Worm (Caenorhabditis elegans): Measurements from ENCODE around the gene F40F8.1.

DNA sequence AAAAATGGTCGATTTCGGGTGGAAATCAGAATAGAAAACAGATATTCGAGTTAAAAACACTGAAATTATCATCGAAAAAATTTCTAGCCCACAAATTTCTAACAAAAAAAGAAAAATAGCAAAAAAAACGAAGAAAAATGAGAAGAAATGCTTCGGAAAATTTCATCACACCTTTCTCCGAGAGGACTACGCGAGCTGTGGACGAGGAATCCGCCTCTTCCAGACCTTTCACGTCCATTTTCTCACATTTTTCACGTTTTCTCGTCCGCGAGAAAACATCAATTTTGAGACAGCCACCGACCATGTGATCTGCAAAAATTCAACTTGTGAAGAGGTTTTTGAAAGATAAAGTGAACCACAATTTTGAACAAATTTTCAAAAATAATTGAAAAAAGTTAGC lies 49.0 kb downstream of the F40F8.1 start:
- TF ChIP-seq pha-4 (tag; optimal IDR thresholded peaks at IDR 0.05) (no peak), hlh-30 (tag; optimal IDR thresholded peaks at IDR 0.05; ENCODE audit: insufficient read depth) (no peak), Y22D7AL.16 (tag; optimal IDR thresholded peaks at IDR 0.05) (no peak), ztf-16 (tag; optimal IDR thresholded peaks at IDR 0.05) (no peak)

Measured in whole organism, late embryonic.